Fruit fly (Drosophila melanogaster) whole organism, wandering third instar larva: ENCODE data around the gene Vps13D.

ENCODE experiments used
- Abd-B ChIP-seq: fragments of >200 bp; optimal IDR thresholded peaks from 2 replicates; lab custom pipeline; 2017; ENCODE audit warnings: missing biosample characterization, missing genetic modification characterization
- CG32264 ChIP-seq: fragments of 200-800 bp; sonication (Bioruptor generic); optimal IDR thresholded peaks from 2 replicates; lab custom pipeline; 2016; ENCODE audit warnings: missing biosample characterization, missing genetic modification characterization
- CG9705 ChIP-seq: fragments of 200-800 bp; sonication (Bioruptor generic); optimal IDR thresholded peaks from 2 replicates; lab custom pipeline; 2018; ENCODE audit warnings: missing biosample characterization, mild to moderate bottlenecking, missing genetic modification characterization
- CrebA ChIP-seq: fragments of 200-800 bp; sonication (Bioruptor generic); optimal IDR thresholded peaks from 2 replicates; lab custom pipeline; 2016; ENCODE audit warnings: missing biosample characterization, mild to moderate bottlenecking, missing genetic modification characterization, borderline replicate concordance
- Dfd ChIP-seq: fragments of >200 bp; optimal IDR thresholded peaks from 2 replicates; lab custom pipeline; 2017; ENCODE audit warnings: missing biosample characterization, missing genetic modification characterization
- Dif ChIP-seq: fragments of 200-275, 200-300 bp; sonication (Bioruptor generic); optimal IDR thresholded peaks from 2 replicates; lab custom pipeline; 2018; ENCODE audit warnings: missing biosample characterization, missing genetic modification characterization; ENCODE audit not compliant: partially characterized antibody
- GATAd ChIP-seq: sonication (Bioruptor generic); optimal IDR thresholded peaks from 2 replicates; lab custom pipeline; 2016; ENCODE audit warnings: missing biosample characterization, missing genetic modification characterization
- HLH106 ChIP-seq: fragments of 200-800 bp; optimal IDR thresholded peaks from 3 replicates; lab custom pipeline; 2019; ENCODE audit warnings: missing biosample characterization, mild to moderate bottlenecking, missing genetic modification characterization, moderate library complexity
- Hnf4 ChIP-seq: fragments of 200-800 bp; sonication (Bioruptor generic); optimal IDR thresholded peaks from 2 replicates; lab custom pipeline; 2016; ENCODE audit warnings: missing biosample characterization, mild to moderate bottlenecking, missing genetic modification characterization
- Hr78 ChIP-seq: fragments of >200 bp; optimal IDR thresholded peaks from 2 replicates; lab custom pipeline; 2017; ENCODE audit warnings: missing biosample characterization, missing genetic modification characterization
- Hr83 ChIP-seq: fragments of 200-300 bp; sonication (Bioruptor generic); optimal IDR thresholded peaks from 2 replicates; lab custom pipeline; 2016; ENCODE audit warnings: missing biosample characterization, mild to moderate bottlenecking, missing genetic modification characterization, moderate library complexity; ENCODE audit not compliant: poor library complexity, severe bottlenecking
- Jra ChIP-seq: sonication (Bioruptor generic); optimal IDR thresholded peaks from 2 replicates; lab custom pipeline; 2016; ENCODE audit warnings: missing biosample characterization, missing genetic modification characterization
- Mio ChIP-seq: sonication (Bioruptor generic); optimal IDR thresholded peaks from 2 replicates; lab custom pipeline; 2016; ENCODE audit warnings: missing biosample characterization, missing genetic modification characterization
- Myc ChIP-seq: fragments of >200 bp; optimal IDR thresholded peaks from 2 replicates; lab custom pipeline; 2017
- N ChIP-seq: fragments of >200 bp; optimal IDR thresholded peaks from 2 replicates; lab custom pipeline; 2018; ENCODE audit warnings: missing biosample characterization, missing external identifiers, missing genetic modification characterization
- OdsH ChIP-seq: fragments of 200-800 bp; sonication (Bioruptor generic); optimal IDR thresholded peaks from 2 replicates; lab custom pipeline; 2016; ENCODE audit warnings: missing biosample characterization, mild to moderate bottlenecking, missing genetic modification characterization
- Rel ChIP-seq, 2 experiments: fragments of 200-800 bp; sonication (Bioruptor generic) in 1 of 2; optimal IDR thresholded peaks; 2 replicates in 1 of 2; 3 replicates in 1 of 2; lab custom pipeline; 2016 to 2019; ENCODE audit warnings: mild to moderate bottlenecking in 2 of 2, missing biosample characterization in 2 of 2, missing genetic modification characterization in 2 of 2, moderate library complexity in 1 of 2
- Sp1 ChIP-seq: fragments of 200-800 bp; sonication (Bioruptor generic); optimal IDR thresholded peaks from 3 replicates; lab custom pipeline; 2019; ENCODE audit warnings: missing biosample characterization, mild to moderate bottlenecking, missing genetic modification characterization, moderate library complexity
- Vsx2 ChIP-seq: fragments of 200-300, 225-300 bp; sonication (Bioruptor generic); optimal IDR thresholded peaks from 2 replicates; lab custom pipeline; 2018; ENCODE audit warnings: missing biosample characterization, missing genetic modification characterization; ENCODE audit not compliant: partially characterized antibody
- br ChIP-seq: fragments of 200-800 bp; sonication (Bioruptor generic); optimal IDR thresholded peaks from 2 replicates; lab custom pipeline; 2016; ENCODE audit warnings: missing biosample characterization, missing genetic modification characterization
- brk ChIP-seq: fragments of 200-800 bp; sonication (Bioruptor generic); optimal IDR thresholded peaks from 2 replicates; lab custom pipeline; 2016; ENCODE audit warnings: missing biosample characterization, mild to moderate bottlenecking, missing genetic modification characterization
- dl ChIP-seq, 2 experiments: fragments of 175-275, 200-275 bp in 1 of 2; fragments of 200-275 bp in 1 of 2; sonication (Bioruptor generic); optimal IDR thresholded peaks; lab custom pipeline; 2018; ENCODE audit warnings: mild to moderate bottlenecking in 2 of 2, missing biosample characterization in 2 of 2, missing genetic modification characterization in 2 of 2, moderate library complexity in 2 of 2; ENCODE audit not compliant: partially characterized antibody in 2 of 2, insufficient read depth in 1 of 2
- dmrt93B ChIP-seq: fragments of 200-800 bp; sonication (Bioruptor generic); optimal IDR thresholded peaks from 2 replicates; lab custom pipeline; 2018; ENCODE audit warnings: missing biosample characterization, mild to moderate bottlenecking, missing genetic modification characterization
- dsf ChIP-seq: sonication (Bioruptor generic); optimal IDR thresholded peaks from 2 replicates; lab custom pipeline; 2016; ENCODE audit warnings: missing biosample characterization, missing genetic modification characterization, borderline replicate concordance
- ey ChIP-seq: fragments of 200-800 bp; sonication (Bioruptor generic); optimal IDR thresholded peaks from 2 replicates; lab custom pipeline; 2016; ENCODE audit warnings: missing biosample characterization, missing genetic modification characterization
- foxo ChIP-seq, 2 experiments: fragments of 200-800 bp; sonication (Bioruptor generic); optimal IDR thresholded peaks; 2 replicates in 1 of 2; 3 replicates in 1 of 2; lab custom pipeline; 2016 to 2017; ENCODE audit warnings: missing biosample characterization in 2 of 2, missing genetic modification characterization in 2 of 2
- fru ChIP-seq: fragments of 200-800 bp; sonication (Bioruptor generic); optimal IDR thresholded peaks from 3 replicates; lab custom pipeline; 2016; ENCODE audit warnings: missing biosample characterization, mild to moderate bottlenecking, missing genetic modification characterization
- h ChIP-seq: fragments of 200-800 bp; sonication (Bioruptor generic); optimal IDR thresholded peaks from 3 replicates; lab custom pipeline; 2016; ENCODE audit warnings: missing biosample characterization, mild to moderate bottlenecking, missing genetic modification characterization
- jim ChIP-seq: fragments of 175-275, 200-325 bp; sonication (Bioruptor generic); optimal IDR thresholded peaks from 2 replicates; lab custom pipeline; 2016; ENCODE audit warnings: missing biosample characterization, mild to moderate bottlenecking, missing genetic modification characterization
- lola ChIP-seq: fragments of >200 bp; optimal IDR thresholded peaks from 2 replicates; lab custom pipeline; 2017; ENCODE audit warnings: missing biosample characterization, missing genetic modification characterization
- pan ChIP-seq: fragments of >200 bp; optimal IDR thresholded peaks from 2 replicates; lab custom pipeline; 2017
- psq ChIP-seq: fragments of 200-800 bp; sonication (Bioruptor generic); optimal IDR thresholded peaks from 3 replicates; lab custom pipeline; 2017; ENCODE audit warnings: missing biosample characterization, mild to moderate bottlenecking, missing genetic modification characterization, moderate library complexity
- rgr ChIP-seq: fragments of 200-800 bp; sonication (Bioruptor generic); optimal IDR thresholded peaks from 3 replicates; lab custom pipeline; 2016; ENCODE audit warnings: missing biosample characterization, mild to moderate bottlenecking, missing genetic modification characterization
- sage ChIP-seq: fragments of 200-800 bp; sonication (Bioruptor generic); optimal IDR thresholded peaks from 2 replicates; lab custom pipeline; 2016; ENCODE audit warnings: missing biosample characterization, mild to moderate bottlenecking, missing genetic modification characterization
- sv ChIP-seq: fragments of 200-800 bp; sonication (Bioruptor generic); optimal IDR thresholded peaks from 3 replicates; lab custom pipeline; 2016; ENCODE audit warnings: missing biosample characterization, missing genetic modification characterization
- tai ChIP-seq: sonication (Bioruptor generic); optimal IDR thresholded peaks from 2 replicates; lab custom pipeline; 2016; ENCODE audit warnings: missing biosample characterization, missing genetic modification characterization
- usp ChIP-seq: fragments of >200 bp; optimal IDR thresholded peaks from 2 replicates; lab custom pipeline; 2017; ENCODE audit warnings: missing biosample characterization, missing genetic modification characterization
- woc ChIP-seq: sonication (Bioruptor generic); optimal IDR thresholded peaks from 2 replicates; lab custom pipeline; 2016; ENCODE audit warnings: missing biosample characterization, mild to moderate bottlenecking, missing genetic modification characterization

Vps13D gene

dm6 chr3L:12808421-12808820 lies 53.6 kb downstream of the Vps13D start, which contains the start of gene CG32110:
Gene CG32110, plus strand, starts transcription at chr3L:12808721.
- no peak for TF ChIP-seq fru (GFP tag; lab: Kevin White, UChicago)
- TF ChIP-seq Dfd (GFP tag; lab: Kevin White, UChicago) = no peak
- TF ChIP-seq CG32264 (GFP tag; lab: Kevin White, UChicago) = no peak
- no peak for TF ChIP-seq CG9705 (GFP tag; lab: Kevin White, UChicago)
- no peak for TF ChIP-seq dmrt93B (GFP tag; lab: Kevin White, UChicago)
- TF ChIP-seq lola (GFP tag; lab: Kevin White, UChicago) = no peak
- TF ChIP-seq sv (GFP tag; lab: Kevin White, UChicago) = no peak
- TF ChIP-seq HLH106 (tag; lab: Kevin White, UChicago) = no peak
- TF ChIP-seq Jra (GFP tag; lab: Kevin White, UChicago) = no peak
- TF ChIP-seq tai (GFP tag; lab: Kevin White, UChicago) = no peak
- no peak for TF ChIP-seq dl (GFP tag; optimal IDR thresholded peaks at IDR 0.05; lab: Kevin White, UChicago; ENCODE audit: insufficient read depth in 1 of 2, partially characterized antibody in 2 of 2)
- no peak for TF ChIP-seq Myc
- no peak for TF ChIP-seq Mio
- no peak for TF ChIP-seq sage
- TF ChIP-seq Vsx2 = no peak
- no peak for TF ChIP-seq Rel (GFP tag; optimal IDR thresholded peaks at IDR 0.05; lab: Kevin White, UChicago)
- TF ChIP-seq Rel (tag; optimal IDR thresholded peaks at IDR 0.05; lab: Kevin White, UChicago) = no peak

dm6 chr3L:12813907-12814306 lies 59.1 kb downstream of the Vps13D start, which contains the start of the genes Sf3a2 and CG42588:
Gene Sf3a2, minus strand, starts transcription at chr3L:12814019.
Gene CG42588, plus strand, starts transcription at chr3L:12814254.
- no peak for TF ChIP-seq pan (lab: Kevin White, UChicago)
- no peak for TF ChIP-seq br (GFP tag; lab: Kevin White, UChicago)
- TF ChIP-seq h (GFP tag; lab: Kevin White, UChicago) = no peak
- no peak for TF ChIP-seq dmrt93B (GFP tag; lab: Kevin White, UChicago)
- peak in 1 of 2 experiments; percentile 63 for TF ChIP-seq foxo (GFP tag; optimal IDR thresholded peaks at IDR 0.05; lab: Kevin White, UChicago)
- TF ChIP-seq HLH106 (tag; lab: Kevin White, UChicago) = peak; percentile 75
- no peak for TF ChIP-seq Mio
- peak; percentile 29 for TF ChIP-seq OdsH
- no peak for TF ChIP-seq Myc
- TF ChIP-seq Sp1 (GFP tag; lab: Kevin White, UChicago) = no peak
- no peak for TF ChIP-seq usp (GFP tag; lab: Kevin White, UChicago)
- no peak for TF ChIP-seq lola (GFP tag; lab: Kevin White, UChicago)
- TF ChIP-seq jim (GFP tag; lab: Kevin White, UChicago) = no peak
- TF ChIP-seq tai (GFP tag; lab: Kevin White, UChicago) = no peak
- no peak for TF ChIP-seq Dif
- TF ChIP-seq Hnf4 (GFP tag; lab: Kevin White, UChicago) = no peak
- peak; percentile 72 for TF ChIP-seq Hr83 (GFP tag; lab: Kevin White, UChicago)
- TF ChIP-seq Vsx2 = no peak
- TF ChIP-seq N (GFP tag; lab: Kevin White, UChicago) = no peak
- TF ChIP-seq Rel (GFP tag; optimal IDR thresholded peaks at IDR 0.05; lab: Kevin White, UChicago) = no peak
- TF ChIP-seq Rel (tag; optimal IDR thresholded peaks at IDR 0.05; lab: Kevin White, UChicago) = peak; percentile 31
- TF ChIP-seq ey = peak; percentile 38
- TF ChIP-seq brk = no peak
- TF ChIP-seq dl (GFP tag; optimal IDR thresholded peaks at IDR 0.05; lab: Kevin White, UChicago; ENCODE audit: insufficient read depth in 1 of 2, partially characterized antibody in 2 of 2) = no peak
- TF ChIP-seq GATAd (GFP tag; lab: Kevin White, UChicago) = peak; percentile 11
- TF ChIP-seq CG9705 (GFP tag; lab: Kevin White, UChicago) = peak; percentile 29
- TF ChIP-seq fru (GFP tag; lab: Kevin White, UChicago) = no peak
- TF ChIP-seq CrebA (GFP tag; lab: Kevin White, UChicago) = no peak
- no peak for TF ChIP-seq rgr (GFP tag; lab: Kevin White, UChicago)
- no peak for TF ChIP-seq Dfd (GFP tag; lab: Kevin White, UChicago)
- peak; percentile 15 for TF ChIP-seq dsf (GFP tag; lab: Kevin White, UChicago)
- no peak for TF ChIP-seq sage
- TF ChIP-seq psq = peak; percentile 56
- TF ChIP-seq Hr78 = no peak
- peak; percentile 58 for TF ChIP-seq sv (GFP tag; lab: Kevin White, UChicago)
- peak; percentile 52 for TF ChIP-seq woc
- no peak for TF ChIP-seq Jra (GFP tag; lab: Kevin White, UChicago)
- no peak for TF ChIP-seq CG32264 (GFP tag; lab: Kevin White, UChicago)
- TF ChIP-seq Abd-B (GFP tag; lab: Kevin White, UChicago) = no peak
